Worm (Caenorhabditis elegans) whole organism, L4 larva: ENCODE data around the gene Y49F6B.20.

Experiments used
- Y48G9A.11 ChIP-seq: fragments of 200-800 bp; sonication (Bioruptor generic); IDR thresholded peaks from 2 replicates; pipeline ENCODE4 v1.3.6; 2022; ENCODE audit warnings: missing genetic modification reagents, missing genetic modification characterization, missing compliant biosample characterization
- Y5F2A.4 ChIP-seq: fragments of 200-800 bp; sonication (Bioruptor generic); optimal IDR thresholded peaks from 2 replicates; lab custom pipeline; 2018; ENCODE audit warnings: mild to moderate bottlenecking, missing genetic modification characterization, missing compliant biosample characterization
- ZK546.5 ChIP-seq, 2 experiments: sonication (generic microtip); optimal IDR thresholded peaks; 2 replicates each; lab custom pipeline; 2017; ENCODE audit warnings: missing biosample characterization in 2 of 2, missing genetic modification characterization in 2 of 2
- aha-1 ChIP-seq: fragments of 150-350 bp; peaks from one replicate; lab custom pipeline; 2014; ENCODE audit warnings: missing biosample characterization, missing genetic modification characterization
- cey-2 ChIP-seq: sonication (generic microtip); optimal IDR thresholded peaks from 3 replicates; lab custom pipeline; 2017; ENCODE audit warnings: missing genetic modification characterization, mild to moderate bottlenecking, missing compliant biosample characterization, antibody characterized with exemption, borderline replicate concordance; ENCODE audit not compliant: insufficient read depth
- ctbp-1 ChIP-seq: fragments of 200-800 bp; sonication (Bioruptor generic); IDR thresholded peaks from 2 replicates; pipeline ENCODE4 v1.3.6; 2022; ENCODE audit warnings: missing genetic modification reagents, missing genetic modification characterization, missing compliant biosample characterization
- dmd-6 ChIP-seq: fragments of 200-800 bp; sonication (Bioruptor generic); IDR thresholded peaks from 2 replicates; pipeline ENCODE4 v1.3.6; 2022; ENCODE audit warnings: missing genetic modification reagents, missing genetic modification characterization, missing compliant biosample characterization
- dmd-8 ChIP-seq: fragments of 200-800 bp; sonication (Bioruptor generic); IDR thresholded peaks from 2 replicates; pipeline ENCODE4 v1.3.6; 2022; ENCODE audit warnings: missing genetic modification characterization, missing compliant biosample characterization
- duxl-1 ChIP-seq: sonication (generic microtip); optimal IDR thresholded peaks from 2 replicates; lab custom pipeline; 2016; ENCODE audit warnings: mild to moderate bottlenecking, missing genetic modification characterization, moderate library complexity, missing compliant biosample characterization; ENCODE audit not compliant: poor library complexity
- dve-1 ChIP-seq: sonication (generic microtip); optimal IDR thresholded peaks from 2 replicates; lab custom pipeline; 2017; ENCODE audit warnings: antibody characterized with exemption, mild to moderate bottlenecking, missing genetic modification characterization, missing compliant biosample characterization; ENCODE audit not compliant: insufficient read depth
- fkh-10 ChIP-seq: fragments of 150-350 bp; optimal IDR thresholded peaks from 2 replicates; lab custom pipeline; 2014; ENCODE audit warnings: missing biosample characterization, missing genetic modification reagents, missing genetic modification characterization
- gei-8 ChIP-seq: fragments of 200-800 bp; sonication (Bioruptor generic); optimal IDR thresholded peaks from 2 replicates; lab custom pipeline; 2018; ENCODE audit warnings: mild to moderate bottlenecking, missing genetic modification characterization, missing compliant biosample characterization
- hlh-11 ChIP-seq: fragments of 200-800 bp; sonication (Bioruptor generic); optimal IDR thresholded peaks from 2 replicates; lab custom pipeline; 2018; ENCODE audit warnings: mild to moderate bottlenecking, missing genetic modification characterization, missing compliant biosample characterization
- hmg-1.1 ChIP-seq: fragments of 200-800 bp; sonication (Bioruptor generic); IDR thresholded peaks from 2 replicates; pipeline ENCODE4 v1.3.6; 2022; ENCODE audit warnings: missing genetic modification reagents, missing genetic modification characterization, missing compliant biosample characterization
- lin-1 ChIP-seq: fragments of 200-800 bp; sonication (Bioruptor generic); IDR thresholded peaks from 2 replicates; pipeline ENCODE4 v1.3.6; 2022; ENCODE audit warnings: missing genetic modification reagents, missing genetic modification characterization, missing compliant biosample characterization
- lin-15B ChIP-seq: fragments of 150-350 bp; sonication (generic microtip); optimal IDR thresholded peaks from 3 replicates; lab custom pipeline; 2014; ENCODE audit warnings: missing biosample characterization, missing genetic modification characterization
- nhr-10 ChIP-seq: fragments of 150-350 bp; optimal IDR thresholded peaks from 2 replicates; lab custom pipeline; 2014; ENCODE audit warnings: missing biosample characterization, missing genetic modification characterization
- nhr-25 ChIP-seq: sonication (generic microtip); optimal IDR thresholded peaks from 2 replicates; lab custom pipeline; 2017; ENCODE audit warnings: missing genetic modification characterization, mild to moderate bottlenecking, missing compliant biosample characterization, antibody characterized with exemption, moderate library complexity, borderline replicate concordance; ENCODE audit not compliant: insufficient read depth
- nhr-28 ChIP-seq: fragments of 150-350 bp; optimal IDR thresholded peaks from 2 replicates; lab custom pipeline; 2014; ENCODE audit warnings: missing biosample characterization, missing genetic modification characterization
- nhr-76 ChIP-seq: fragments of 150-350 bp; optimal IDR thresholded peaks from 2 replicates; lab custom pipeline; 2014; ENCODE audit warnings: missing biosample characterization, missing genetic modification characterization
- saeg-2 ChIP-seq: fragments of 200-800 bp; sonication (Bioruptor generic); IDR thresholded peaks from 2 replicates; pipeline ENCODE4 v1.3.6; 2022; ENCODE audit warnings: missing genetic modification reagents, missing genetic modification characterization, missing compliant biosample characterization
- set-16 ChIP-seq: fragments of 200-800 bp; sonication (Bioruptor generic); IDR thresholded peaks from 2 replicates; pipeline ENCODE4 v1.3.6; 2022; ENCODE audit warnings: missing genetic modification reagents, missing genetic modification characterization, missing compliant biosample characterization
- snpc-4 ChIP-seq: fragments of 150-350 bp; optimal IDR thresholded peaks from 2 replicates; lab custom pipeline; 2014; ENCODE audit warnings: missing biosample characterization, missing genetic modification characterization
- spr-3 ChIP-seq: fragments of 200-800 bp; sonication (Bioruptor generic); optimal IDR thresholded peaks from 2 replicates; lab custom pipeline; 2018; ENCODE audit warnings: mild to moderate bottlenecking, missing genetic modification characterization, missing compliant biosample characterization
- unc-130 ChIP-seq: sonication (generic microtip); optimal IDR thresholded peaks from 2 replicates; lab custom pipeline; 2016; ENCODE audit warnings: missing genetic modification reagents, missing genetic modification characterization, missing compliant biosample characterization
- unc-39 ChIP-seq: sonication (generic microtip); optimal IDR thresholded peaks from 2 replicates; lab custom pipeline; 2017; ENCODE audit warnings: missing biosample characterization, missing genetic modification characterization
- unc-62 ChIP-seq, 3 experiments: fragments of 150-350 bp in 1 of 3; sonication (generic microtip); optimal IDR thresholded peaks in 2 of 3; peaks in 1 of 3; 1 replicate in 1 of 3; 2 replicates in 2 of 3; lab custom pipeline; 2014 to 2017; ENCODE audit warnings: missing biosample characterization in 3 of 3, missing genetic modification characterization in 3 of 3, missing genetic modification reagents in 3 of 3, missing genotype in 1 of 3
- ztf-11 ChIP-seq: fragments of 150-350 bp; optimal IDR thresholded peaks from 2 replicates; lab custom pipeline; 2014; ENCODE audit warnings: missing biosample characterization, missing genetic modification characterization
- ztf-7 ChIP-seq: fragments of 150-350 bp; optimal IDR thresholded peaks from 2 replicates; lab custom pipeline; 2014; ENCODE audit warnings: missing biosample characterization, missing genetic modification characterization

Y49F6B.20 gene

DNA sequence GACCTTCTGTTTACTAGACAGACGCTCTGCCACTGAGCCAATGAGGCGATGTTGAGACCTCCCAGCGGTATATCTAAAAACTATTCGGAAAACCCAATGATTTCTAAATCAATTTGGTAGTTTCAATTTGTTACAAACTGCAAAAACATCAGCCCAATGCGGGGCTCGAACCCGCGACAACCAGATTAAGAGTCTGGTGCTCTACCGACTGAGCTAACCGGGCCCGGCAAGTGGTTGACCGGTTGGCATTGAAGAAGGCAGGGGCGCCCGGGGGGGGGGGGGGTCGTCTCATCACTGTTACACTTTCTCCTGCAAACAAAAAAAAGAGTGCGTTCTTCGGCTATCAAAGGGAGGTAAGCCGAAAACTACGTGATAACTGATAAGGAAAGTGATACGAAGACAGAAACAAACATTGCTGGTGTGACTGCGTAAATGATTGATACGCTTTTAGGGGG, 31.2 kb downstream of the Y49F6B.20 start (continued):
- TF ChIP-seq hmg-1.1 (GFP tag; lab: Robert Waterston, UW) (peak; percentile 75; the same call in 1 of the 2 replicates), dve-1 (tag; lab: Kevin White, UChicago) (peak; percentile 55), unc-62 (GFP tag; optimal IDR thresholded peaks at IDR 0.05 in 1 of 2; lab: Kevin White, UChicago) (no peak), unc-62 (tag; optimal IDR thresholded peaks at IDR 0.05; lab: Kevin White, UChicago) (no peak), lin-1 (GFP tag; lab: Robert Waterston, UW) (0 out of 2 replicates have a peak, but pooled peaks have one; percentile 65)
- TF ChIP-seq, all 104 proteins: peak for 55

DNA sequence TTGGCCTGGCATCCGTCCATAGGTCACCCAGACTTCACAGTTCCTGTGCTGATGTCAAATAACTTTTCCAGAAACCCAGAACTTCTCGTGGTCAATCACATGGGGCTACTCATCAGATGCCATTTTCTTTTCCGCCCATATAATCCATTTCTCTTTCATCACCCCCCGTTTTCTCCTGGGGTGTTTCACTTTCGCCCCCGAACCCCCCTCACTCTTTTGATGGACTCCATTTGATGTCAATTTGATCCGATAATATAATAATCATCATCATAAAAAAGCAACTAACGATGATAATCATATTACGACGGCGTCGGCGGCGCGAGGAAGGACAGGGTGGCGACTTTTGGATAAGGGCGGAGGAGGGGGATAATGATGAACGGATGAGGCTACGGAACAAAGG, 32.2 kb downstream of the Y49F6B.20 start:
- TF ChIP-seq lin-15B (tag; lab: Kevin White, UChicago) (no peak), unc-39 (tag; lab: Kevin White, UChicago) (no peak), hlh-11 (peak; percentile 2)
- TF ChIP-seq, all 104 proteins: peak for 1

DNA sequence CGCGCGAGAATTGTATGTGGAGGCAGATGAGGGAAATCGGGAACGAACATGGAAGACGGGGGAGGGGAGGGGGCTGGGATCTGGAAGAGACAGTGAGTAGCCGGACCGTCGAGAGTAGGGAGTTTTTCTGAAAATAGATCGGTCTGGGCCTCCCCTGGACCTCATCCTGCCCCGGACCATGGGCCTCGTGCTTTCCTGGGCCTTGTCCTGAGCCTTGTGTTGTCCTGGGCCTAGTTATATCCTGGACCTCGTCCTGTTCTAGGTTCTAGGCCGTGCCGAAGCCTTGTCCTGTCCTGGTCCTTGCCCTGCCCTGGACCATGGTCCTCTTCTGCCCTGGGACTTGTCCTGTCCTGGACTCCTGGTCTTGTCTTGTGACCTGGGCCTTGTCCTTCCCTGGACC, 33.1 kb downstream of the Y49F6B.20 start:
- TF ChIP-seq ztf-7 (tag; lab: Kevin White, UChicago) (no peak), set-16 (GFP tag; lab: Robert Waterston, UW) (peak; percentile 77), ctbp-1 (GFP tag; lab: Robert Waterston, UW) (no peak), gei-8 (no peak)
- TF ChIP-seq, all 104 proteins: peak for 1

DNA sequence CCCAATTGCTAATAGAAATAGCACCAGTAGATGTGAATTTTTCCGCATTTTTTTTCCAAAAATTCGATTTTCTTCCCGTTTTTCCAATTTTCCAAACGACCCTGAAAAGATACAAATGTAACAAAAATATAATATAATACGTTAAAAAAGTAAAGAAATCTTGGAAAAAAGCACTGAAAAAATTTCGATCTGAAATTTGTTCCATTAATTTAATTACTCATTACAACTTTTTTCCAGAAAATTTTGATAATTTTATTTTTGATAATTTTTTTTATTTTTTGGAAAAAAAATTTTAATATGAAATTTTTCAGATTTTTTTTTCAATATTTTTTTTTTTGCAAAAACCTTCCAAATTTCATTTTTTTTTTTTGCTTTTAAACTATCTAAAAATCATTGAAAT, 34.0 kb downstream of the Y49F6B.20 start, which contains the start of gene skpo-2:
TSS of gene skpo-2 (minus strand) at position 101 of the 400 bp plus-strand sequence.
- TF ChIP-seq duxl-1 (tag; lab: Kevin White, UChicago), result no peak
- no peak for TF ChIP-seq unc-130 (GFP tag; lab: Kevin White, UChicago)
- no peak for TF ChIP-seq spr-3
- no peak for TF ChIP-seq aha-1 (tag; lab: Kevin White, UChicago)
- TF ChIP-seq nhr-76 (tag; lab: Kevin White, UChicago), result no peak
- TF ChIP-seq saeg-2 (GFP tag; lab: Robert Waterston, UW), result no peak
- no peak for TF ChIP-seq ztf-11 (tag; lab: Kevin White, UChicago)
- TF ChIP-seq dmd-8, result no peak
- TF ChIP-seq ztf-7 (tag; lab: Kevin White, UChicago), result no peak
- no peak for TF ChIP-seq Y5F2A.4 (GFP tag; lab: Kevin White, UChicago)
- TF ChIP-seq fkh-10 (GFP tag; lab: Kevin White, UChicago), result no peak
- no peak for TF ChIP-seq cey-2 (tag; lab: Kevin White, UChicago)
- TF ChIP-seq, all 104 proteins: peak for 0

DNA sequence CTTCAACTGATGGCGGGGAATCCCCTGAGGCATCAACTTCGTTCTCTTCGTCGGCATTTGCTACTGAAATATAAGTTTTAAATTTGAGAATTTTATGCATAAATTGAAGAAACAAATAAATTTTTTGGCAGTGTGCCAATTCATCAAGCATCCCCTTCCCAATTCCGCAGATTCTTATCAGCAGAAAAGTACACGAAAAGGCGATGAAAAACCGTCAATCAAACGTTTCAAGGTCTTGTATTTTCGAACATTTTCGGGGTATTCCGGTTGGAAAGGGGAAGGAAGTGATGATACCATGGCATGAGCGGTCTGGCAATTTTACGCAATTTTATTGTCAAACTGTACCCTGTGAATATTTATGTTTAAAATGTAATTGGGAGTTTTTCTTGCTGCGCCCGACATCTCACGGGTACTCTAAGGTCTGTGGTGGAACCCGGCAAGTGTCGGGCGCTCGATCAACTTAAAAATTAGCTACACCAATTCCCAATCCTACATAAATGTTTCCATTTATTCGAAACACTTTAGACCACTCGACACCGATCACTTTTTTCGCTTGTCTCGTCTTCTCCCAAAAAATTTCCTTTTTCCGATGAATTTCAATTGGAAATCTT, 35.5 kb downstream of the Y49F6B.20 start:
- TF ChIP-seq ZK546.5 (tag; optimal IDR thresholded peaks at IDR 0.05; lab: Kevin White, UChicago), result no peak
- peak; percentile 34 for TF ChIP-seq nhr-28 (tag; lab: Kevin White, UChicago)
- no peak for TF ChIP-seq Y48G9A.11 (GFP tag; lab: Robert Waterston, UW)
- TF ChIP-seq nhr-10 (tag; lab: Kevin White, UChicago), result no peak
- peak; percentile 55 for TF ChIP-seq dmd-6 (GFP tag; lab: Robert Waterston, UW)
- peak; percentile 16 for TF ChIP-seq nhr-25 (tag; lab: Kevin White, UChicago)
- peak in 1 of 2 experiments; percentile 30 for TF ChIP-seq unc-62 (GFP tag; optimal IDR thresholded peaks at IDR 0.05 in 1 of 2; lab: Kevin White, UChicago)
- no peak for TF ChIP-seq unc-62 (tag; optimal IDR thresholded peaks at IDR 0.05; lab: Kevin White, UChicago)
- TF ChIP-seq snpc-4 (tag; lab: Kevin White, UChicago), result peak; percentile 16
